Worm (Caenorhabditis elegans): ENCODE measurements around the gene ceh-33.

Gene ceh-33

ce11 chrV:5322815-5323214 is 1.7 kb downstream of the ceh-33 start:
- TF ChIP-seq ceh-6 (GFP tag; optimal IDR thresholded peaks at IDR 0.05) (no peak), ceh-19 (GFP tag; optimal IDR thresholded peaks at IDR 0.05) (peak; percentile 48)

ce11 chrV:5319477-5319876 is 5.0 kb downstream of the ceh-33 start, which contains the start of gene ceh-34:
ceh-34 (minus strand) TSS chrV:5319577.
- TF ChIP-seq hlh-6 (tag; optimal IDR thresholded peaks at IDR 0.05) (peak; percentile 24), F13H6.1 (tag; optimal IDR thresholded peaks at IDR 0.05) (no peak), fax-1 (tag; optimal IDR thresholded peaks at IDR 0.05) (no peak), K02D7.2 (tag; optimal IDR thresholded peaks at IDR 0.05) (no peak), nhr-232 (tag; optimal IDR thresholded peaks at IDR 0.05) (no peak)

ce11 chrV:5318349-5318748 is 6.1 kb downstream of the ceh-33 start:
- TF ChIP-seq nhr-11 (tag; optimal IDR thresholded peaks at IDR 0.05) = no peak
- TF ChIP-seq unc-55 (GFP tag; optimal IDR thresholded peaks at IDR 0.05) = peak; percentile 68

DNA sequence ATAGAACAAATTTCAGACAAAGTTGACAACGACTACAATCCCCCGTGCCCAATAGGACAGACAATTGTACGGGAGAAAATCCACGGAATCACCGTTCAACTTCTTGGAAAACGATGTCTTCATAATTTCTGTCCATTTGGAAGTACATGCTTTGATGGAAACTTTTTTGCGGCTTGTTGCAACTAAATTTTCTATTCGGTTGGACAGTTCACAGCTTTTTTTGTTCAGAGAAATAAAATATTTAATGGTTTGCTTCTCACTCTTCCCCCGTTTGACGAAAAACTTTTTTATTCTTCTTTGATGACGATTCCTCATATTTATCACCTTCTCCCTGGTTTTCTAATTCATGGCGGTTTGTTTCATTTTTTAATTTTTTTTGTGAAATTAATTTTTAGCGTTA is 10.4 kb downstream of the ceh-33 start, which contains the start of gene C10G8.2:
C10G8.2 (plus strand) TSS at position 301 of the 400 bp plus-strand sequence.
- TF ChIP-seq odd-2 (tag; optimal IDR thresholded peaks at IDR 0.05) (no peak), ceh-22 (tag; optimal IDR thresholded peaks at IDR 0.05) (no peak), Y22D7AL.16 (tag; optimal IDR thresholded peaks at IDR 0.05) (no peak), tbx-7 (tag; optimal IDR thresholded peaks at IDR 0.05) (no peak), nhr-232 (tag; optimal IDR thresholded peaks at IDR 0.05) (no peak), ceh-48 (tag; optimal IDR thresholded peaks at IDR 0.05) (no peak), hlh-13 (GFP tag; optimal IDR thresholded peaks at IDR 0.05) (no peak), ets-4 (tag; optimal IDR thresholded peaks at IDR 0.05) (no peak), ceh-9 (tag; optimal IDR thresholded peaks at IDR 0.05) (no peak), ceh-2 (tag; optimal IDR thresholded peaks at IDR 0.05) (no peak), mec-3 (tag; optimal IDR thresholded peaks at IDR 0.05; ENCODE audit: borderline replicate concordance) (no peak), syd-9 (tag; optimal IDR thresholded peaks at IDR 0.05) (no peak), pros-1 (tag; optimal IDR thresholded peaks at IDR 0.05) (no peak), madf-2 (tag; optimal IDR thresholded peaks at IDR 0.05) (no peak)

DNA sequence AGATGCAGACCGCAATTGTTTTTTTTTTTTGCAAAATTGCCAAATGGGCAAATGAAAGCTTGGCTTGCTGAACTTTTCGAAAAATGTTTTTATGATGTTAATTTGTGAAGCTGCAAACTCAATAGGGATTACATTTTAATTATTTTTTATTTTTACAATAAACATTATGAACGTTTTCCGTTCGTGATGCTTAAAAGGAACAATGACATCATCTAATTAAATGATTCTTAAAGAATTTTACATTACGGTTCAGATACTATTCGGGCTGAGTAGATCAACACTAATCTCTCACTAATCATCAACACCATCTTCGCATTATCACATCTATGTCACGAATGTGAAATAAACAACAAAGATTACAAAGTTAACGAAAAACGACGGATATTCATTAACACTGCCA is 12.0 kb downstream of the ceh-33 start, which contains the start of gene C10G8.3:
C10G8.3 (plus strand) TSS at position 301 of the 400 bp plus-strand sequence.
- no peak for TF ChIP-seq che-1 (tag; optimal IDR thresholded peaks at IDR 0.05)
- no peak for TF ChIP-seq sox-2 (GFP tag; IDR thresholded peaks at IDR 0.05)
- TF ChIP-seq ceh-2 (tag; optimal IDR thresholded peaks at IDR 0.05) = no peak
- no peak for TF ChIP-seq mec-3 (tag; optimal IDR thresholded peaks at IDR 0.05; ENCODE audit: borderline replicate concordance)
- no peak for TF ChIP-seq lin-11 (tag; optimal IDR thresholded peaks at IDR 0.05)
- TF ChIP-seq ceh-45 (GFP tag; IDR thresholded peaks at IDR 0.05) = no peak
- TF ChIP-seq lim-6 (tag; optimal IDR thresholded peaks at IDR 0.05) = no peak
- TF ChIP-seq unc-3 (GFP tag; conservative IDR thresholded peaks at IDR 0.05) = no peak
- no peak for TF ChIP-seq unc-3 (tag; optimal IDR thresholded peaks at IDR 0.05)
- no peak for TF ChIP-seq sox-4 (tag; optimal IDR thresholded peaks at IDR 0.05)
- no peak for TF ChIP-seq pha-2 (tag; optimal IDR thresholded peaks at IDR 0.05)
- no peak for TF ChIP-seq ref-2 (tag; optimal IDR thresholded peaks at IDR 0.05)
- no peak for TF ChIP-seq dmd-4 (tag; optimal IDR thresholded peaks at IDR 0.05; ENCODE audit: borderline replicate concordance)
- no peak for TF ChIP-seq Y22D7AL.16 (tag; optimal IDR thresholded peaks at IDR 0.05)
- no peak for TF ChIP-seq K02D7.2 (tag; optimal IDR thresholded peaks at IDR 0.05)
- TF ChIP-seq ztf-16 (tag; optimal IDR thresholded peaks at IDR 0.05) = no peak
- no peak for TF ChIP-seq ceh-24 (tag; optimal IDR thresholded peaks at IDR 0.05)
- no peak for TF ChIP-seq sdc-2 (tag; optimal IDR thresholded peaks at IDR 0.05)
- no peak for TF ChIP-seq fax-1 (tag; optimal IDR thresholded peaks at IDR 0.05)
- TF ChIP-seq unc-42 (tag; optimal IDR thresholded peaks at IDR 0.05) = no peak
- TF ChIP-seq ceh-31 (tag; optimal IDR thresholded peaks at IDR 0.05) = no peak

Measured in whole organism, late embryonic.